Worm (Caenorhabditis elegans): ENCODE data around the gene Y50E8A.5.
"Not testable (repeated sequence)": the region's sequence is repeated elsewhere in the genome, so short reads cannot be mapped to it uniquely, and the experiment has no call there.

Y50E8A.5 gene

ce11 chrV:14762563-14762962 is 25.8 kb upstream of the Y50E8A.5 start:
- TF ChIP-seq ceh-39 (tag; optimal IDR thresholded peaks at IDR 0.05) = no peak
- no peak for TF ChIP-seq lsy-2 (tag; optimal IDR thresholded peaks at IDR 0.05)
- TF ChIP-seq mep-1 (tag; optimal IDR thresholded peaks at IDR 0.05) = no peak
- no peak for TF ChIP-seq hlh-1 (tag; optimal IDR thresholded peaks at IDR 0.05)
- TF ChIP-seq nhr-2 (tag; optimal IDR thresholded peaks at IDR 0.05) = no peak
- no peak for TF ChIP-seq sptf-1 (tag; optimal IDR thresholded peaks at IDR 0.05)
- no peak for TF ChIP-seq lin-32 (GFP tag; optimal IDR thresholded peaks at IDR 0.05)
- TF ChIP-seq nhr-28 (tag; optimal IDR thresholded peaks at IDR 0.05) = no peak
- no peak for TF ChIP-seq ceh-43 (GFP tag; optimal IDR thresholded peaks at IDR 0.05)
- TF ChIP-seq mab-5 (tag; optimal IDR thresholded peaks at IDR 0.05) = no peak
- TF ChIP-seq ztf-11 (tag; optimal IDR thresholded peaks at IDR 0.05) = no peak
- no peak for TF ChIP-seq blmp-1 (tag; optimal IDR thresholded peaks at IDR 0.05)
- no peak for TF ChIP-seq tbx-8 (GFP tag; optimal IDR thresholded peaks at IDR 0.05)
- TF ChIP-seq M03D4.4 (tag; optimal IDR thresholded peaks at IDR 0.05) = no peak

- not testable (repeated sequence) for TF ChIP-seq cnd-1 (tag; optimal IDR thresholded peaks at IDR 0.05); mab-5 (tag; optimal IDR thresholded peaks at IDR 0.05); bed-3 (GFP tag; optimal IDR thresholded peaks at IDR 0.05)
Observed at ce11 chrV:14750357-14750756, 13.6 kb upstream of the Y50E8A.5 start, which contains the start of gene nspa-10. nspa-10 (minus strand) TSS chrV:14750457.

- TF ChIP-seq ces-1 (GFP tag; optimal IDR thresholded peaks at IDR 0.05) (no peak), mab-5 (tag; optimal IDR thresholded peaks at IDR 0.05) (no peak)
Observed at ce11 chrV:14748608-14749137, 11.9 kb upstream of the Y50E8A.5 start, which contains the start of the genes lipl-8 and Y50E8A.22. lipl-8 (minus strand) TSS chrV:14748708. Y50E8A.22 (minus strand) TSS chrV:14749087.

ce11 chrV:14746975-14747374 is 10.2 kb upstream of the Y50E8A.5 start:
- TF ChIP-seq bed-3 (GFP tag; optimal IDR thresholded peaks at IDR 0.05) (no peak), ceh-83 (GFP tag; optimal IDR thresholded peaks at IDR 0.05) (no peak), blmp-1 (tag; optimal IDR thresholded peaks at IDR 0.05) (no peak), lsy-2 (tag; optimal IDR thresholded peaks at IDR 0.05) (no peak), nhr-76 (tag; optimal IDR thresholded peaks at IDR 0.05) (no peak), ham-2 (GFP tag; optimal IDR thresholded peaks at IDR 0.05) (no peak), sem-2 (GFP tag; optimal IDR thresholded peaks at IDR 0.05) (no peak), cnd-1 (tag; optimal IDR thresholded peaks at IDR 0.05) (no peak)

- no peak for TF ChIP-seq hlh-1 (tag; optimal IDR thresholded peaks at IDR 0.05)
- no peak for TF ChIP-seq lin-13 (tag; optimal IDR thresholded peaks at IDR 0.05)
- TF ChIP-seq sptf-1 (tag; optimal IDR thresholded peaks at IDR 0.05) = no peak
- no peak for TF ChIP-seq unc-39 (tag; optimal IDR thresholded peaks at IDR 0.05)
Observed at ce11 chrV:14744824-14745223, 8.1 kb upstream of the Y50E8A.5 start.

ce11 chrV:14741233-14741632 is 4.5 kb upstream of the Y50E8A.5 start, which contains the start of gene Y50E8A.6:
Y50E8A.6 (minus strand) TSS chrV:14741333.
- TF ChIP-seq lsy-2 (tag; optimal IDR thresholded peaks at IDR 0.05) = no peak
- no peak for TF ChIP-seq hlh-1 (tag; optimal IDR thresholded peaks at IDR 0.05)
- TF ChIP-seq cnd-1 (tag; optimal IDR thresholded peaks at IDR 0.05) = no peak
- no peak for TF ChIP-seq drap-1 (GFP tag; optimal IDR thresholded peaks at IDR 0.05)
- TF ChIP-seq ces-1 (GFP tag; optimal IDR thresholded peaks at IDR 0.05) = no peak
- no peak for TF ChIP-seq zip-8 (tag; optimal IDR thresholded peaks at IDR 0.05)
- no peak for TF ChIP-seq ceh-83 (GFP tag; optimal IDR thresholded peaks at IDR 0.05)
- no peak for TF ChIP-seq nhr-2 (tag; optimal IDR thresholded peaks at IDR 0.05)
- TF ChIP-seq unc-62 (GFP tag; optimal IDR thresholded peaks at IDR 0.05) = no peak
- no peak for TF ChIP-seq mab-5 (tag; optimal IDR thresholded peaks at IDR 0.05)
- TF ChIP-seq blmp-1 (tag; optimal IDR thresholded peaks at IDR 0.05) = no peak
- TF ChIP-seq lin-13 (tag; optimal IDR thresholded peaks at IDR 0.05) = no peak
- no peak for TF ChIP-seq nhr-237 (tag; optimal IDR thresholded peaks at IDR 0.05)
- TF ChIP-seq lin-32 (GFP tag; optimal IDR thresholded peaks at IDR 0.05) = no peak
- TF ChIP-seq unc-39 (tag; optimal IDR thresholded peaks at IDR 0.05) = no peak
- TF ChIP-seq pha-4 (tag; optimal IDR thresholded peaks at IDR 0.05) = no peak
- TF ChIP-seq bed-3 (GFP tag; optimal IDR thresholded peaks at IDR 0.05) = no peak
